Fruit fly (Drosophila melanogaster) whole organism, embryonic: ENCODE data around the gene Cap-H2.

ENCODE experiments used
- Antp ChIP-seq: fragments of 200-800 bp; sonication (Bioruptor generic); optimal IDR thresholded peaks from 3 replicates; lab custom pipeline; 2016; ENCODE audit warnings: missing biosample characterization, missing genetic modification characterization
- Asciz ChIP-seq: fragments of 200-800 bp; sonication (Bioruptor generic); optimal IDR thresholded peaks from 2 replicates; lab custom pipeline; 2017; ENCODE audit warnings: missing biosample characterization, mild to moderate bottlenecking, missing genetic modification characterization, missing genetic modification reagents
- Awh ChIP-seq: fragments of 200-800 bp; sonication (Bioruptor generic); IDR thresholded peaks from 2 replicates; pipeline ENCODE4, ENCODE4 v1.3.6; 2022; ENCODE audit warnings: missing biosample characterization, missing genetic modification characterization
- B-H1 ChIP-seq: fragments of 200-800 bp; sonication (Bioruptor generic); IDR thresholded peaks from 3 replicates; pipeline ENCODE4 v1.3.6; 2022; ENCODE audit warnings: missing biosample characterization, missing genetic modification characterization
- CG13123 ChIP-seq: fragments of 200-800 bp; sonication (Bioruptor generic); optimal IDR thresholded peaks from 2 replicates; lab custom pipeline; 2016; ENCODE audit warnings: missing biosample characterization, missing genetic modification characterization
- CG15269 ChIP-seq: fragments of 200-800 bp; sonication (Bioruptor generic); optimal IDR thresholded peaks from 2 replicates; lab custom pipeline; 2018; ENCODE audit warnings: missing biosample characterization, mild to moderate bottlenecking, missing genetic modification characterization, moderate library complexity
- CG17186 ChIP-seq: fragments of 200-800 bp; sonication (Bioruptor generic); optimal IDR thresholded peaks from 3 replicates; lab custom pipeline; 2017; ENCODE audit warnings: missing biosample characterization, missing genetic modification reagents, missing genetic modification characterization
- CG17385 ChIP-seq: fragments of 200-800 bp; sonication (Bioruptor generic); optimal IDR thresholded peaks from 3 replicates; lab custom pipeline; 2018; ENCODE audit warnings: missing biosample characterization, mild to moderate bottlenecking, missing genetic modification characterization
- CG17912 ChIP-seq: fragments of 200-800 bp; sonication (Bioruptor generic); optimal IDR thresholded peaks from 2 replicates; lab custom pipeline; 2018; ENCODE audit warnings: missing biosample characterization, mild to moderate bottlenecking, missing genetic modification characterization
- CG30403 ChIP-seq: fragments of 200-800 bp; sonication (Bioruptor generic); optimal IDR thresholded peaks from 3 replicates; lab custom pipeline; 2016; ENCODE audit warnings: missing biosample characterization, missing genetic modification characterization
- CG3065 ChIP-seq: fragments of 200-800 bp; sonication (Bioruptor generic); optimal IDR thresholded peaks from 2 replicates; lab custom pipeline; 2016; ENCODE audit warnings: missing biosample characterization, missing genetic modification characterization
- CG33213 ChIP-seq: fragments of 200-800 bp; sonication (Bioruptor generic); optimal IDR thresholded peaks from 3 replicates; lab custom pipeline; 2016; ENCODE audit warnings: missing biosample characterization, missing genetic modification characterization
- CG3726 ChIP-seq: fragments of 200-800 bp; sonication (Bioruptor generic); IDR thresholded peaks from 3 replicates; pipeline ENCODE4, ENCODE4 v1.3.6; 2022; ENCODE audit warnings: missing biosample characterization, missing genetic modification characterization
- CG3838 ChIP-seq: fragments of 200-800 bp; sonication (Bioruptor generic); optimal IDR thresholded peaks from 3 replicates; lab custom pipeline; 2016; ENCODE audit warnings: missing biosample characterization, missing genetic modification characterization
- CG7357 ChIP-seq: fragments of 200-800 bp; sonication (Bioruptor generic); IDR thresholded peaks from 3 replicates; pipeline ENCODE4 v1.3.6; 2022; ENCODE audit warnings: missing biosample characterization, missing genetic modification characterization
- CG7786 ChIP-seq: fragments of 200-800 bp; sonication (Bioruptor generic); optimal IDR thresholded peaks from 2 replicates; lab custom pipeline; 2016; ENCODE audit warnings: missing biosample characterization, missing genetic modification characterization
- CG9727 ChIP-seq: fragments of 200-800 bp; sonication (Bioruptor generic); optimal IDR thresholded peaks from 3 replicates; lab custom pipeline; 2017; ENCODE audit warnings: missing biosample characterization, mild to moderate bottlenecking, missing genetic modification characterization
- Camta ChIP-seq: fragments of 200-800 bp; sonication (Bioruptor generic); optimal IDR thresholded peaks from 2 replicates; lab custom pipeline; 2016; ENCODE audit warnings: missing biosample characterization, missing genetic modification characterization
- Dfd ChIP-seq, 2 experiments: fragments of >200 bp; optimal IDR thresholded peaks; 2 replicates each; lab custom pipeline; 2017; ENCODE audit warnings: missing biosample characterization in 2 of 2, missing genetic modification characterization in 2 of 2
- Dll ChIP-seq: fragments of 200-800 bp; sonication (Bioruptor generic); IDR thresholded peaks from 4 replicates; pipeline ENCODE4 v1.3.6; 2022; ENCODE audit warnings: missing biosample characterization, missing genetic modification characterization; ENCODE audit not compliant: partially characterized antibody
- Dref ChIP-seq: fragments of 200-800 bp; sonication (Bioruptor generic); IDR thresholded peaks from 2 replicates; pipeline ENCODE4 v1.3.6; 2022; ENCODE audit warnings: missing biosample characterization, missing genetic modification characterization
- E2f2 ChIP-seq: fragments of 200-800 bp; sonication (Bioruptor generic); IDR thresholded peaks from 2 replicates; pipeline ENCODE4 v1.3.6; 2022; ENCODE audit warnings: missing biosample characterization, missing genetic modification characterization
- Gsc ChIP-seq: fragments of 200-800 bp; sonication (Bioruptor generic); IDR thresholded peaks from 2 replicates; pipeline ENCODE4 v1.3.6; 2022; ENCODE audit warnings: missing biosample characterization, missing genetic modification characterization
- H15 ChIP-seq: fragments of 200-800 bp; sonication (Bioruptor generic); IDR thresholded peaks from 3 replicates; pipeline ENCODE4 v1.3.6; 2022; ENCODE audit warnings: missing biosample characterization, missing genetic modification characterization
- HLH3B ChIP-seq: fragments of 200-800 bp; sonication (Bioruptor generic); IDR thresholded peaks from 2 replicates; pipeline ENCODE4 v1.3.6; 2022; ENCODE audit warnings: missing biosample characterization, missing genetic modification characterization
- Hmx ChIP-seq: fragments of 200-800 bp; sonication (Bioruptor generic); optimal IDR thresholded peaks from 2 replicates; lab custom pipeline; 2016; ENCODE audit warnings: missing biosample characterization, missing genetic modification characterization
- Hsf ChIP-seq: fragments of 200-800 bp; sonication (Bioruptor generic); optimal IDR thresholded peaks from 3 replicates; lab custom pipeline; 2016; ENCODE audit warnings: missing biosample characterization, missing genetic modification characterization
- Kr ChIP-seq: fragments of 200-800 bp; sonication (Bioruptor generic); optimal IDR thresholded peaks from 2 replicates; lab custom pipeline; 2017; ENCODE audit warnings: missing biosample characterization, mild to moderate bottlenecking, missing genetic modification characterization
- Lpt ChIP-seq: fragments of >200 bp; optimal IDR thresholded peaks from 2 replicates; lab custom pipeline; 2018; ENCODE audit warnings: missing biosample characterization, missing genetic modification characterization
- Mrtf ChIP-seq: fragments of 200-800 bp; sonication (Bioruptor generic); IDR thresholded peaks from 3 replicates; pipeline ENCODE4 v1.3.6; 2022; ENCODE audit warnings: missing biosample characterization, missing genetic modification characterization
- Poxn ChIP-seq: fragments of 200-800 bp; sonication (Bioruptor generic); IDR thresholded peaks from 2 replicates; pipeline ENCODE4 v1.3.6; 2022; ENCODE audit warnings: missing biosample characterization, missing genetic modification characterization
- Ptx1 ChIP-seq: fragments of 200-800 bp; sonication (Bioruptor generic); IDR thresholded peaks from 2 replicates; pipeline ENCODE4 v1.3.6; 2022; ENCODE audit warnings: missing biosample characterization, missing genetic modification characterization
- Ravus ChIP-seq: fragments of 200-800 bp; sonication (Bioruptor generic); IDR thresholded peaks from 2 replicates; pipeline ENCODE4 v1.3.6; 2022; ENCODE audit warnings: missing biosample characterization, missing genetic modification characterization
- Side ChIP-seq: fragments of 200-800 bp; sonication (Bioruptor generic); optimal IDR thresholded peaks from 2 replicates; lab custom pipeline; 2016; ENCODE audit warnings: missing biosample characterization, missing genetic modification characterization
- Ssrp ChIP-seq: fragments of 200-800 bp; sonication (Bioruptor generic); optimal IDR thresholded peaks from 2 replicates; lab custom pipeline; 2018; ENCODE audit warnings: missing biosample characterization, mild to moderate bottlenecking, missing genetic modification characterization, moderate library complexity
- aop ChIP-seq: fragments of 200-800 bp; sonication (Bioruptor generic); IDR thresholded peaks from 2 replicates; pipeline ENCODE4 v1.3.6; 2022; ENCODE audit warnings: missing biosample characterization, missing genetic modification characterization
- cg ChIP-seq: fragments of 200-800 bp; sonication (Bioruptor generic); optimal IDR thresholded peaks from 3 replicates; lab custom pipeline; 2019; ENCODE audit warnings: missing biosample characterization, mild to moderate bottlenecking, missing genetic modification characterization, moderate library complexity
- inv ChIP-seq: fragments of 200-800 bp; sonication (Bioruptor generic); IDR thresholded peaks from 2 replicates; pipeline ENCODE4 v1.3.6; 2022; ENCODE audit warnings: missing biosample characterization, missing genetic modification characterization; ENCODE audit not compliant: partially characterized antibody
- jing ChIP-seq: fragments of 200-800 bp; sonication (Bioruptor generic); optimal IDR thresholded peaks from 2 replicates; lab custom pipeline; 2018; ENCODE audit warnings: missing biosample characterization, mild to moderate bottlenecking, missing genetic modification characterization
- ken ChIP-seq: fragments of 200-800 bp; sonication (Bioruptor generic); IDR thresholded peaks from 3 replicates; pipeline ENCODE4 v1.3.6; 2022; ENCODE audit warnings: missing biosample characterization, missing genetic modification characterization
- luna ChIP-seq: fragments of 200-800 bp; sonication (Bioruptor generic); optimal IDR thresholded peaks from 2 replicates; lab custom pipeline; 2016; ENCODE audit warnings: missing biosample characterization, missing genetic modification characterization
- onecut ChIP-seq: fragments of 200-800 bp; sonication (Bioruptor generic); IDR thresholded peaks from 2 replicates; pipeline ENCODE4 v1.3.6; 2022; ENCODE audit warnings: missing biosample characterization, missing genetic modification characterization
- org-1 ChIP-seq: fragments of 200-800 bp; sonication (Bioruptor generic); optimal IDR thresholded peaks from 2 replicates; lab custom pipeline; 2017; ENCODE audit warnings: missing biosample characterization, missing genetic modification characterization
- ro ChIP-seq: fragments of 200-800 bp; sonication (Bioruptor generic); IDR thresholded peaks from 2 replicates; pipeline ENCODE4 v1.3.6; 2022; ENCODE audit warnings: missing biosample characterization, missing genetic modification characterization
- sc ChIP-seq, 3 experiments: fragments of >200 bp in 2 of 3; fragments of 200-800 bp in 1 of 3; sonication (Bioruptor generic) in 1 of 3; optimal IDR thresholded peaks; 2 replicates in 2 of 3; 3 replicates in 1 of 3; lab custom pipeline; 2017; ENCODE audit warnings: mild to moderate bottlenecking in 1 of 3, missing biosample characterization in 1 of 3, missing genetic modification characterization in 1 of 3, missing genetic modification reagents in 1 of 3
- sqz ChIP-seq: fragments of 200-800 bp; sonication (Bioruptor generic); optimal IDR thresholded peaks from 3 replicates; lab custom pipeline; 2018; ENCODE audit warnings: missing biosample characterization, mild to moderate bottlenecking, missing genetic modification characterization
- tio ChIP-seq: fragments of 200-800 bp; sonication (Bioruptor generic); optimal IDR thresholded peaks from 2 replicates; lab custom pipeline; 2017; ENCODE audit warnings: missing biosample characterization, missing genetic modification characterization, inconsistent platforms
- tna ChIP-seq: fragments of 200-800 bp; sonication (Bioruptor generic); IDR thresholded peaks from 2 replicates; pipeline ENCODE4 v1.3.6; 2022; ENCODE audit warnings: missing biosample characterization, missing genetic modification characterization; ENCODE audit not compliant: partially characterized antibody
- yki ChIP-seq: fragments of >200 bp; optimal IDR thresholded peaks from 3 replicates; lab custom pipeline; 2018
- zfh2 ChIP-seq: fragments of 200-800 bp; sonication (Bioruptor generic); optimal IDR thresholded peaks from 2 replicates; lab custom pipeline; 2016; ENCODE audit warnings: missing biosample characterization, missing genetic modification characterization

Gene Cap-H2

DNA sequence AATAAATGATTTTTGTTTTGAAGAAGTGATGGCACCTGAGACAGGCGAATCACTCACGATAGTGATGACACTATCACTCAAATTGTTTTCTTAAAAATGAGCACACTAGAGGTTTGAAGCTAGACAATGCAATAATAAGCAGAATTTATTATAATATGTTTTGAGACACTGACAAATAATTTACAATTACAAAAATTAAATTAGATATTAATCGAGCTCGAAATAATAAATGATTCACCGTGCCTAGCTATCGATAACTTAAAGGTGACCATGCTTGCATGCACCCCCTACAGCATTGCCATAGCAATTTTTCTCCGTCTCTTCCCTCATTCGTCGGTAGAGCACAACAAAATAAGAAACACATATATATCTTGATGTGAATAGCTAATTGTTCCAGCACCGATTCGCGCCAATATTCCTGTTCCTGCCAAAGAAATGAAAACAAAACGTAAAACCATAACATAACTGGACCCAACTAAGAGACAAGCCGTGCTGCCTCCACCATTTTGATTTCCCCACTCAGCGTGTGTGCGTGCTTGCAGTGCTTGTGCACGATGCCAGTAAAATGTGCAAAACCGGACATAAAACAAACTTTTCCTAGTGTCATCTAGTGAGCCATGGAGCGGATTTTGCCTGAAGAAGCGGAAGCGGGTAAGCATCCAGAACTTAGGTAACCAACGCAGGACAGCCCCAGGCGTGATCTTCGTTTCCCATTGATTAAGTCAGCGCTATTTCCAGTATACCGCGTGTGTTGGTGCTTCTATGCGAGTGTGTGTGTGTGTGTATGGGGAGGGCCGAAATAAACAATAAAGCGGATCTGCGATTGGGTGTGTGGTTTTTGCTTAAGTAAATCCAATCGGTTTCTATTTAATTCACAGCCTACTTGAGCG, at the start of gene Cap-H2, which contains the start of gene MED7 (continued):
- TF ChIP-seq sqz (GFP tag; lab: Kevin White, UChicago) (no peak), CG15269 (tag; lab: Kevin White, UChicago) (no peak), CG30403 (peak; percentile 91), CG3065 (GFP tag; lab: Kevin White, UChicago) (peak; percentile 48), HLH3B (peak; percentile 73), CG33213 (GFP tag; lab: Kevin White, UChicago) (peak; percentile 82), Hsf (GFP tag; lab: Kevin White, UChicago) (peak; percentile 87), org-1 (GFP tag; lab: Kevin White, UChicago) (no peak), CG9727 (peak; percentile 85), tna (GFP tag; lab: Robert Waterston, UW) (peak; percentile 91), CG17912 (GFP tag; lab: Kevin White, UChicago) (no peak), Poxn (GFP tag; lab: Robert Waterston, UW) (no peak), Dref (peak; percentile 79), CG3726 (GFP tag; lab: Robert Waterston, UW) (no peak), Side (peak; percentile 50), CG17186 (GFP tag; lab: Kevin White, UChicago) (peak; percentile 69), tio (GFP tag; lab: Kevin White, UChicago) (peak; percentile 62), CG7786 (GFP tag; lab: Kevin White, UChicago) (peak; percentile 56), Asciz (GFP tag; lab: Kevin White, UChicago) (peak; percentile 36), Dll (GFP tag; lab: Robert Waterston, UW) (peak; percentile 100), Ssrp (tag; lab: Kevin White, UChicago) (peak; percentile 79), Kr (no peak), Hmx (GFP tag; lab: Kevin White, UChicago) (no peak), CG7357 (GFP tag; lab: Robert Waterston, UW) (peak; percentile 69), aop (no peak; the same call in 1 of the 2 replicates), B-H1 (GFP tag; lab: Robert Waterston, UW) (peak; percentile 63), onecut (GFP tag; lab: Robert Waterston, UW) (peak; percentile 30; the same call in 1 of the 2 replicates), ken (GFP tag; lab: Robert Waterston, UW) (peak; percentile 87), CG13123 (GFP tag; lab: Kevin White, UChicago) (peak; percentile 78), CG3838 (GFP tag; lab: Kevin White, UChicago) (peak; percentile 55), ro (GFP tag; lab: Robert Waterston, UW) (peak; percentile 27; the same call in 1 of the 2 replicates), sc (optimal IDR thresholded peaks at IDR 0.05; lab: Kevin White, UChicago) (no peak), sc (GFP tag; optimal IDR thresholded peaks at IDR 0.05; lab: Kevin White, UChicago) (peak; percentile 3), Lpt (no peak), zfh2 (GFP tag; lab: Kevin White, UChicago) (peak; percentile 79), Camta (peak; percentile 79), Awh (GFP tag; lab: Robert Waterston, UW) (peak; percentile 67), Gsc (GFP tag; lab: Robert Waterston, UW) (no peak), cg (GFP tag; lab: Kevin White, UChicago) (peak; percentile 85), yki (lab: Kevin White, UChicago) (no peak), CG17385 (GFP tag; lab: Kevin White, UChicago) (peak; percentile 60), Ptx1 (GFP tag; lab: Robert Waterston, UW) (peak; percentile 89), Dfd (GFP tag; optimal IDR thresholded peaks at IDR 0.05; lab: Kevin White, UChicago) (no peak), Mrtf (GFP tag; lab: Robert Waterston, UW) (peak; percentile 70; the same call in 1 of the 3 replicates), luna (peak; percentile 7), Antp (GFP tag; lab: Kevin White, UChicago) (peak; percentile 75), Ravus (peak; percentile 16; the same call in 1 of the 2 replicates), E2f2 (GFP tag; lab: Robert Waterston, UW) (peak; percentile 51), jing (peak; percentile 29), inv (GFP tag; lab: Robert Waterston, UW) (peak; percentile 98), H15 (GFP tag; lab: Robert Waterston, UW) (peak; percentile 73; the same call in 2 of the 3 replicates)
